Fruit fly (Drosophila melanogaster) whole organism, embryonic: ENCODE data around the gene CG32712.

Experiments used
- Ada2b ChIP-seq: fragments of 200-800 bp; sonication (Bioruptor generic); IDR thresholded peaks from 2 replicates; pipeline ENCODE4 v1.3.6; 2022; ENCODE audit warnings: missing biosample characterization, missing genetic modification characterization
- Aef1 ChIP-seq: fragments of 200-800 bp; sonication (Bioruptor generic); IDR thresholded peaks from 3 replicates; pipeline ENCODE4 v1.3.6; 2022; ENCODE audit warnings: missing biosample characterization, missing genetic modification characterization
- Antp ChIP-seq: fragments of 200-800 bp; sonication (Bioruptor generic); optimal IDR thresholded peaks from 3 replicates; lab custom pipeline; 2016; ENCODE audit warnings: missing biosample characterization, missing genetic modification characterization
- Asciz ChIP-seq: fragments of 200-800 bp; sonication (Bioruptor generic); optimal IDR thresholded peaks from 2 replicates; lab custom pipeline; 2017; ENCODE audit warnings: missing biosample characterization, mild to moderate bottlenecking, missing genetic modification characterization, missing genetic modification reagents
- Blimp-1 ChIP-seq: fragments of 200-800 bp; sonication (Bioruptor generic); optimal IDR thresholded peaks from 3 replicates; lab custom pipeline; 2018; ENCODE audit warnings: missing biosample characterization, missing genetic modification characterization, mild to moderate bottlenecking, moderate library complexity, missing genetic modification reagents
- Bteb2 ChIP-seq: fragments of 200-800 bp; sonication (Bioruptor generic); optimal IDR thresholded peaks from 2 replicates; lab custom pipeline; 2016; ENCODE audit warnings: missing biosample characterization, missing genetic modification characterization
- CG10462 ChIP-seq: fragments of 200-800 bp; sonication (Bioruptor generic); optimal IDR thresholded peaks from 2 replicates; lab custom pipeline; 2016; ENCODE audit warnings: missing biosample characterization, missing genetic modification characterization
- CG11085 ChIP-seq: fragments of 200-800 bp; sonication (Bioruptor generic); IDR thresholded peaks from 2 replicates; pipeline ENCODE4 v1.3.6; 2022; ENCODE audit warnings: missing biosample characterization, missing genetic modification characterization
- CG11398 ChIP-seq: fragments of 200-800 bp; sonication (Bioruptor generic); optimal IDR thresholded peaks from 2 replicates; lab custom pipeline; 2016; ENCODE audit warnings: missing biosample characterization, missing genetic modification characterization
- CG11696 ChIP-seq: fragments of 200-800 bp; sonication (Bioruptor generic); IDR thresholded peaks from 2 replicates; pipeline ENCODE4 v1.3.6; 2022; ENCODE audit warnings: missing biosample characterization, missing genetic modification characterization
- CG12659 ChIP-seq: fragments of 200-800 bp; sonication (Bioruptor generic); optimal IDR thresholded peaks from 3 replicates; lab custom pipeline; 2017; ENCODE audit warnings: mild to moderate bottlenecking, missing biosample characterization, missing genetic modification reagents, missing genetic modification characterization
- CG15073 ChIP-seq: fragments of 200-800 bp; sonication (Bioruptor generic); optimal IDR thresholded peaks from 2 replicates; lab custom pipeline; 2016; ENCODE audit warnings: missing biosample characterization, missing genetic modification characterization
- CG15479 ChIP-seq: fragments of 200-800 bp; sonication (Bioruptor generic); optimal IDR thresholded peaks from 3 replicates; lab custom pipeline; 2019; ENCODE audit warnings: missing biosample characterization, mild to moderate bottlenecking, missing genetic modification characterization, moderate library complexity
- CG15514 ChIP-seq: fragments of 200-800 bp; sonication (Bioruptor generic); optimal IDR thresholded peaks from 3 replicates; lab custom pipeline; 2017; ENCODE audit warnings: missing biosample characterization, missing genetic modification characterization, mild to moderate bottlenecking, moderate library complexity, missing genetic modification reagents
- CG1603 ChIP-seq: fragments of 200-800 bp; sonication (Bioruptor generic); optimal IDR thresholded peaks from 2 replicates; lab custom pipeline; 2019; ENCODE audit warnings: missing biosample characterization, mild to moderate bottlenecking, missing genetic modification characterization, moderate library complexity
- CG18599 ChIP-seq: fragments of 200-800 bp; sonication (Bioruptor generic); optimal IDR thresholded peaks from 3 replicates; lab custom pipeline; 2017; ENCODE audit warnings: missing biosample characterization, missing genetic modification characterization, mild to moderate bottlenecking, moderate library complexity, missing genetic modification reagents
- CG30403 ChIP-seq: fragments of 200-800 bp; sonication (Bioruptor generic); optimal IDR thresholded peaks from 3 replicates; lab custom pipeline; 2016; ENCODE audit warnings: missing biosample characterization, missing genetic modification characterization
- CG30431 ChIP-seq: fragments of 200-800 bp; sonication (Bioruptor generic); optimal IDR thresholded peaks from 2 replicates; lab custom pipeline; 2017; ENCODE audit warnings: missing biosample characterization, missing genetic modification characterization
- CG32532 ChIP-seq: fragments of 200-800 bp; sonication (Bioruptor generic); IDR thresholded peaks from 2 replicates; pipeline ENCODE4 v1.3.6; 2022; ENCODE audit warnings: missing biosample characterization, missing genetic modification characterization
- CG32772 ChIP-seq: fragments of 200-800 bp; sonication (Bioruptor generic); IDR thresholded peaks from 2 replicates; pipeline ENCODE4 v1.3.6; 2022; ENCODE audit warnings: missing biosample characterization, missing genetic modification characterization
- CG7987 ChIP-seq: fragments of 200-800 bp; sonication (Bioruptor generic); optimal IDR thresholded peaks from 2 replicates; lab custom pipeline; 2018; ENCODE audit warnings: missing biosample characterization, mild to moderate bottlenecking, missing genetic modification characterization, moderate library complexity
- CG8924 ChIP-seq: fragments of 200-800 bp; optimal IDR thresholded peaks from 3 replicates; lab custom pipeline; 2019; ENCODE audit warnings: missing biosample characterization, mild to moderate bottlenecking, missing genetic modification characterization, moderate library complexity
- CG9932 ChIP-seq: fragments of 200-800 bp; sonication (Bioruptor generic); IDR thresholded peaks from 2 replicates; pipeline ENCODE4 v1.3.6; 2022; ENCODE audit warnings: missing biosample characterization, missing genetic modification characterization
- Elba2 ChIP-seq: fragments of 200-800 bp; sonication (Bioruptor generic); optimal IDR thresholded peaks from 3 replicates; lab custom pipeline; 2016; ENCODE audit warnings: missing biosample characterization, missing genetic modification characterization
- Ets65A ChIP-seq: fragments of 200-800 bp; sonication (Bioruptor generic); peaks from one replicate; lab custom pipeline; 2016; ENCODE audit warnings: missing biosample characterization, missing genetic modification characterization
- Fer1 ChIP-seq: fragments of 200-800 bp; sonication (Bioruptor generic); optimal IDR thresholded peaks from 2 replicates; lab custom pipeline; 2017; ENCODE audit warnings: missing biosample characterization, mild to moderate bottlenecking, missing genetic modification characterization
- Nf-YB ChIP-seq: fragments of 200-800 bp; sonication (Bioruptor generic); optimal IDR thresholded peaks from 3 replicates; lab custom pipeline; 2019; ENCODE audit warnings: missing biosample characterization, mild to moderate bottlenecking, missing genetic modification characterization, moderate library complexity
- Oli ChIP-seq: fragments of 200-800 bp; sonication (Bioruptor generic); optimal IDR thresholded peaks from 2 replicates; lab custom pipeline; 2018; ENCODE audit warnings: missing biosample characterization, mild to moderate bottlenecking, missing genetic modification characterization, moderate library complexity
- Optix ChIP-seq: fragments of 200-800 bp; sonication (Bioruptor generic); IDR thresholded peaks from 3 replicates; pipeline ENCODE4 v1.3.6; 2022; ENCODE audit warnings: missing biosample characterization, missing genetic modification characterization
- Poxn ChIP-seq: fragments of 200-800 bp; sonication (Bioruptor generic); IDR thresholded peaks from 2 replicates; pipeline ENCODE4 v1.3.6; 2022; ENCODE audit warnings: missing biosample characterization, missing genetic modification characterization
- Stat92E ChIP-seq, 3 experiments: fragments of >200 bp in 2 of 3; fragments of 200-800 bp in 1 of 3; sonication (Bioruptor generic) in 1 of 3; optimal IDR thresholded peaks; 2 replicates each; lab custom pipeline; 2017 to 2019; ENCODE audit warnings: missing biosample characterization in 3 of 3, missing genetic modification characterization in 3 of 3, mild to moderate bottlenecking in 1 of 3, moderate library complexity in 1 of 3
- ab ChIP-seq: fragments of 200-800 bp; sonication (Bioruptor generic); optimal IDR thresholded peaks from 2 replicates; lab custom pipeline; 2016; ENCODE audit warnings: missing biosample characterization, missing genetic modification characterization
- al ChIP-seq: fragments of 200-800 bp; sonication (Bioruptor generic); IDR thresholded peaks from 2 replicates; pipeline ENCODE4 v1.3.6; 2022; ENCODE audit warnings: missing biosample characterization, missing genetic modification characterization
- ap ChIP-seq: fragments of 200-800 bp; sonication (Bioruptor generic); IDR thresholded peaks from 2 replicates; pipeline ENCODE4 v1.3.6; 2022; ENCODE audit warnings: missing biosample characterization, missing genetic modification characterization
- cato ChIP-seq: fragments of 200-800 bp; sonication (Bioruptor generic); optimal IDR thresholded peaks from 2 replicates; lab custom pipeline; 2016; ENCODE audit warnings: missing biosample characterization, missing genetic modification characterization, borderline replicate concordance
- corto ChIP-seq: fragments of 200-800 bp; sonication (Bioruptor generic); optimal IDR thresholded peaks from 2 replicates; lab custom pipeline; 2016; ENCODE audit warnings: missing biosample characterization, mild to moderate bottlenecking, missing genetic modification characterization, moderate library complexity
- dm ChIP-seq: fragments of 200-800 bp; sonication (Bioruptor generic); optimal IDR thresholded peaks from 3 replicates; lab custom pipeline; 2016; ENCODE audit warnings: missing biosample characterization, missing genetic modification characterization
- dpn ChIP-seq, 2 experiments: fragments of 200-800 bp; sonication (Bioruptor generic); optimal IDR thresholded peaks; 3 replicates each; lab custom pipeline; 2016; ENCODE audit warnings: missing biosample characterization in 2 of 2, missing genetic modification characterization in 2 of 2
- klu ChIP-seq: fragments of 200-800 bp; sonication (Bioruptor generic); IDR thresholded peaks from 2 replicates; pipeline ENCODE4 v1.3.6; 2022; ENCODE audit warnings: missing biosample characterization, missing genetic modification characterization
- lilli ChIP-seq: fragments of 200-800 bp; sonication (Bioruptor generic); optimal IDR thresholded peaks from 3 replicates; lab custom pipeline; 2016; ENCODE audit warnings: missing biosample characterization, missing genetic modification characterization
- prd ChIP-seq, 3 experiments: fragments of >200 bp in 2 of 3; fragments of 200-800 bp in 1 of 3; sonication (Bioruptor generic) in 1 of 3; optimal IDR thresholded peaks in 2 of 3; IDR thresholded peaks in 1 of 3; 2 replicates in 2 of 3; 3 replicates in 1 of 3; pipeline versions ENCODE4 v1.3.6 to Lab custom; 2017 to 2022; ENCODE audit warnings: missing biosample characterization in 1 of 3, missing genetic modification characterization in 1 of 3
- schlank ChIP-seq: fragments of 200-800 bp; sonication (Bioruptor generic); optimal IDR thresholded peaks from 2 replicates; lab custom pipeline; 2018; ENCODE audit warnings: missing biosample characterization, mild to moderate bottlenecking, missing genetic modification characterization
- stwl ChIP-seq: fragments of 200-800 bp; sonication (Bioruptor generic); optimal IDR thresholded peaks from 3 replicates; lab custom pipeline; 2018; ENCODE audit warnings: missing biosample characterization, mild to moderate bottlenecking, missing genetic modification characterization, moderate library complexity
- tna ChIP-seq: fragments of 200-800 bp; sonication (Bioruptor generic); IDR thresholded peaks from 2 replicates; pipeline ENCODE4 v1.3.6; 2022; ENCODE audit warnings: missing biosample characterization, missing genetic modification characterization; ENCODE audit not compliant: partially characterized antibody
- toy ChIP-seq: fragments of 200-800 bp; sonication (Bioruptor generic); IDR thresholded peaks from 2 replicates; pipeline ENCODE4 v1.3.6; 2022; ENCODE audit warnings: missing biosample characterization, missing genetic modification characterization
- trem ChIP-seq: fragments of 200-800 bp; optimal IDR thresholded peaks from 3 replicates; lab custom pipeline; 2019; ENCODE audit warnings: missing biosample characterization, mild to moderate bottlenecking, missing genetic modification characterization, moderate library complexity
- vfl ChIP-seq: fragments of 200-800 bp; sonication (Bioruptor generic); optimal IDR thresholded peaks from 2 replicates; lab custom pipeline; 2016; ENCODE audit warnings: missing biosample characterization, missing genetic modification characterization
- z ChIP-seq: fragments of 200-800 bp; sonication (Bioruptor generic); IDR thresholded peaks from 3 replicates; pipeline ENCODE4 v1.3.6; 2022; ENCODE audit warnings: missing biosample characterization, missing genetic modification characterization
- zen2 ChIP-seq: fragments of 200-800 bp; sonication (Bioruptor generic); IDR thresholded peaks from 3 replicates; pipeline ENCODE4 v1.3.6; 2022; ENCODE audit warnings: missing biosample characterization, missing genetic modification characterization; ENCODE audit not compliant: partially characterized antibody

Gene CG32712

DNA sequence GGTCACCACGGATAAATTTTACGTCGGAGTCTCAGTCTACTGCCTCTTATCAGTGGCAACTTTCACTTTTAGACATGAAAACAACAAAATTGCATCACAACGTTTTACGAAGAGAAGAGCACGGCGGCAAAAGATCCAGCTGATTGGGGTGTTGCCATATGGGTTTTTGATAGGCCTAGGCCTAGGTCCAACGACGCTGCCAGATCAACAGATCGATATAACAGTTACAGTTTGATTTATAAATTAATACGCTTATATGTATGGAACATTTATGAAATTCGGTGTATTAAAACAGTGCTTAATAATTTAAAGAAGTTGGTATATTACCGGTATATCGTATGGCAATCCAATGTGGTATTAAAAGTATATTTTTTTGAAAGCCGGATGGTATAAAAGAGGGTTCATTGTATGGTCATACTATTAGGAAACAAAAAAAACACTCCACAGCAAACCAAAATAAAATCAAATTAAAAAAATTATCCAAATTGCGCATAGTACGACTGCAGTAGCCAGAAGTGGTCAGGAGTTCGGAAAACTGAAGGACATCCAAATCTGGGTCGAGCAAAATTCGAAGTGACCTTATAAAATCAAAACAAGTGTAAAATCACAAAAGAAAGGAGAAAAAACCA lies 3.2 kb upstream of the CG32712 start, which contains the start of gene CG1440 (continued):
- no peak for TF ChIP-seq ab (GFP tag; lab: Kevin White, UChicago)
- TF ChIP-seq CG12659, result peak; percentile 77
- peak; percentile 32 for TF ChIP-seq dm
- TF ChIP-seq CG11696 (GFP tag; lab: Robert Waterston, UW), result no peak
- peak; percentile 24; the same call in 1 of the 2 replicates for TF ChIP-seq CG32532
- TF ChIP-seq Stat92E (GFP tag; optimal IDR thresholded peaks at IDR 0.05; lab: Kevin White, UChicago), result peak in 1 of 3 experiments; percentile 59
- no peak for TF ChIP-seq ap (GFP tag; lab: Robert Waterston, UW)
- peak; percentile 93 for TF ChIP-seq Blimp-1 (GFP tag; lab: Kevin White, UChicago)
- TF ChIP-seq Nf-YB (GFP tag; lab: Kevin White, UChicago), result no peak
- TF ChIP-seq tna (GFP tag; lab: Robert Waterston, UW), result no peak
- no peak for TF ChIP-seq Optix (GFP tag; lab: Robert Waterston, UW)
- no peak for TF ChIP-seq CG15073 (GFP tag; lab: Kevin White, UChicago)
- no peak for TF ChIP-seq CG18599
- no peak for TF ChIP-seq Bteb2
- no peak for TF ChIP-seq CG30431 (GFP tag; lab: Kevin White, UChicago)
- TF ChIP-seq CG10462 (GFP tag; lab: Kevin White, UChicago), result no peak
- peak; percentile 69 for TF ChIP-seq CG1603
- TF ChIP-seq al, result no peak
- TF ChIP-seq Aef1 (GFP tag; lab: Robert Waterston, UW), result no peak
- TF ChIP-seq Oli, result no peak
- no peak for TF ChIP-seq zen2 (GFP tag; lab: Robert Waterston, UW)
- peak; percentile 64 for TF ChIP-seq CG15479 (GFP tag; lab: Kevin White, UChicago)
- TF ChIP-seq CG11085, result no peak
- TF ChIP-seq prd (optimal IDR thresholded peaks at IDR 0.05; lab: Kevin White, UChicago), result no peak
- TF ChIP-seq prd (GFP tag; IDR thresholded peaks at IDR 0.05; lab: Robert Waterston, UW), result 0 out of 3 replicates have a peak, but pooled peaks have one; percentile 29
- TF ChIP-seq CG9932 (GFP tag; lab: Robert Waterston, UW), result 0 out of 2 replicates have a peak, but pooled peaks have one; percentile 42
- TF ChIP-seq CG30403 (GFP tag; lab: Kevin White, UChicago), result no peak
- TF ChIP-seq CG8924 (tag; lab: Kevin White, UChicago), result peak; percentile 73
- no peak for TF ChIP-seq schlank (tag; lab: Kevin White, UChicago)
- peak; percentile 20 for TF ChIP-seq Fer1
- TF ChIP-seq CG11398 (GFP tag; lab: Kevin White, UChicago), result no peak
- peak; percentile 76 for TF ChIP-seq CG15514 (GFP tag; lab: Kevin White, UChicago)
- peak; percentile 28 for TF ChIP-seq lilli (GFP tag; lab: Kevin White, UChicago)
- TF ChIP-seq Poxn (GFP tag; lab: Robert Waterston, UW), result no peak
- no peak for TF ChIP-seq corto
- no peak for TF ChIP-seq Ada2b (GFP tag; lab: Robert Waterston, UW)
- no peak for TF ChIP-seq klu (GFP tag; lab: Robert Waterston, UW)
- TF ChIP-seq toy (GFP tag; lab: Robert Waterston, UW), result no peak
- no peak for TF ChIP-seq Elba2 (GFP tag; lab: Kevin White, UChicago)
- no peak for TF ChIP-seq cato (GFP tag; lab: Kevin White, UChicago)
- TF ChIP-seq dpn (GFP tag; optimal IDR thresholded peaks at IDR 0.05; lab: Kevin White, UChicago), result peak in 1 of 2 experiments; percentile 1
- no peak for TF ChIP-seq vfl (GFP tag; lab: Kevin White, UChicago)
- TF ChIP-seq Antp, result no peak
- TF ChIP-seq Asciz (GFP tag; lab: Kevin White, UChicago), result no peak
- TF ChIP-seq trem (tag; lab: Kevin White, UChicago), result peak; percentile 64
- peak; percentile 31 for TF ChIP-seq Ets65A
- peak; percentile 35; the same call in 1 of the 2 replicates for TF ChIP-seq CG32772 (GFP tag; lab: Robert Waterston, UW)
- TF ChIP-seq CG7987 (GFP tag; lab: Kevin White, UChicago), result no peak
- peak; percentile 39 for TF ChIP-seq stwl
- TF ChIP-seq z (GFP tag; lab: Robert Waterston, UW), result no peak
